Fruit fly (Drosophila melanogaster) whole organism, embryonic: ENCODE measurements around the gene pall.

Experiments used
- Bgb ChIP-seq: fragments of 200-800 bp; sonication (Bioruptor generic); IDR thresholded peaks from 2 replicates; pipeline ENCODE4 v1.3.6; 2022; ENCODE audit warnings: missing biosample characterization, missing genetic modification characterization; ENCODE audit not compliant: partially characterized antibody
- Blimp-1 ChIP-seq: fragments of 200-800 bp; sonication (Bioruptor generic); optimal IDR thresholded peaks from 3 replicates; lab custom pipeline; 2018; ENCODE audit warnings: missing biosample characterization, missing genetic modification characterization, mild to moderate bottlenecking, moderate library complexity, missing genetic modification reagents
- CG1024 ChIP-seq: fragments of 200-800 bp; sonication (Bioruptor generic); IDR thresholded peaks from 2 replicates; pipeline ENCODE4 v1.3.6; 2022; ENCODE audit warnings: missing biosample characterization, missing genetic modification characterization
- CG11560 ChIP-seq: fragments of 200-800 bp; sonication (Bioruptor generic); IDR thresholded peaks from 3 replicates; pipeline ENCODE4 v1.3.6; 2022; ENCODE audit warnings: missing biosample characterization, missing genetic modification characterization
- CG11696 ChIP-seq: fragments of 200-800 bp; sonication (Bioruptor generic); IDR thresholded peaks from 2 replicates; pipeline ENCODE4 v1.3.6; 2022; ENCODE audit warnings: missing biosample characterization, missing genetic modification characterization
- CG12659 ChIP-seq: fragments of 200-800 bp; sonication (Bioruptor generic); optimal IDR thresholded peaks from 3 replicates; lab custom pipeline; 2017; ENCODE audit warnings: mild to moderate bottlenecking, missing biosample characterization, missing genetic modification reagents, missing genetic modification characterization
- CG15073 ChIP-seq: fragments of 200-800 bp; sonication (Bioruptor generic); optimal IDR thresholded peaks from 2 replicates; lab custom pipeline; 2016; ENCODE audit warnings: missing biosample characterization, missing genetic modification characterization
- CG1647 ChIP-seq: fragments of 200-800 bp; sonication (Bioruptor generic); optimal IDR thresholded peaks from 3 replicates; lab custom pipeline; 2016; ENCODE audit warnings: missing biosample characterization, missing genetic modification characterization
- CG16779 ChIP-seq: fragments of 200-800 bp; sonication (Bioruptor generic); IDR thresholded peaks from 2 replicates; pipeline ENCODE4 v1.3.6; 2022; ENCODE audit warnings: missing biosample characterization, missing genetic modification characterization
- CG17612 ChIP-seq: fragments of 200-800 bp; sonication (Bioruptor generic); IDR thresholded peaks from 2 replicates; pipeline ENCODE4 v1.3.6; 2022; ENCODE audit warnings: missing biosample characterization, missing genetic modification characterization
- CG17802 ChIP-seq: fragments of 200-800 bp; sonication (Bioruptor generic); optimal IDR thresholded peaks from 2 replicates; lab custom pipeline; 2018; ENCODE audit warnings: missing biosample characterization, mild to moderate bottlenecking, missing genetic modification characterization, moderate library complexity
- CG18619 ChIP-seq: fragments of 200-800 bp; sonication (Bioruptor generic); optimal IDR thresholded peaks from 3 replicates; lab custom pipeline; 2017; ENCODE audit warnings: missing biosample characterization, mild to moderate bottlenecking, missing genetic modification characterization
- CG30020 ChIP-seq: fragments of 200-800 bp; optimal IDR thresholded peaks from 2 replicates; lab custom pipeline; 2019; ENCODE audit warnings: missing biosample characterization, mild to moderate bottlenecking, missing genetic modification characterization, moderate library complexity
- CG31441 ChIP-seq: fragments of 200-800 bp; sonication (Bioruptor generic); IDR thresholded peaks from 2 replicates; pipeline ENCODE4 v1.3.6; 2022; ENCODE audit warnings: missing biosample characterization, missing genetic modification characterization
- CG33213 ChIP-seq: fragments of 200-800 bp; sonication (Bioruptor generic); optimal IDR thresholded peaks from 3 replicates; lab custom pipeline; 2016; ENCODE audit warnings: missing biosample characterization, missing genetic modification characterization
- CG4360 ChIP-seq: fragments of 200-800 bp; sonication (Bioruptor generic); IDR thresholded peaks from 2 replicates; pipeline ENCODE4 v1.3.6; 2022; ENCODE audit warnings: missing biosample characterization, missing genetic modification characterization
- CG7271 ChIP-seq: fragments of 200-800 bp; sonication (Bioruptor generic); optimal IDR thresholded peaks from 2 replicates; lab custom pipeline; 2018; ENCODE audit warnings: missing biosample characterization, mild to moderate bottlenecking, missing genetic modification characterization, moderate library complexity
- CG7357 ChIP-seq: fragments of 200-800 bp; sonication (Bioruptor generic); IDR thresholded peaks from 3 replicates; pipeline ENCODE4 v1.3.6; 2022; ENCODE audit warnings: missing biosample characterization, missing genetic modification characterization
- CG8281 ChIP-seq: fragments of 200-800 bp; sonication (Bioruptor generic); optimal IDR thresholded peaks from 2 replicates; lab custom pipeline; 2018; ENCODE audit warnings: missing biosample characterization, mild to moderate bottlenecking, missing genetic modification characterization, moderate library complexity
- CrebB ChIP-seq: fragments of 200-800 bp; sonication (Bioruptor generic); optimal IDR thresholded peaks from 3 replicates; lab custom pipeline; 2018; ENCODE audit warnings: missing biosample characterization, mild to moderate bottlenecking, missing genetic modification characterization
- D19A ChIP-seq: fragments of 200-800 bp; optimal IDR thresholded peaks from 3 replicates; lab custom pipeline; 2019; ENCODE audit warnings: missing biosample characterization, mild to moderate bottlenecking, missing genetic modification characterization, moderate library complexity
- E2f1 ChIP-seq: fragments of 200-800 bp; sonication (Bioruptor generic); IDR thresholded peaks from 2 replicates; pipeline ENCODE4 v1.3.6; 2022; ENCODE audit warnings: missing biosample characterization, missing genetic modification characterization
- HHEX ChIP-seq: fragments of 200-800 bp; sonication (Bioruptor generic); optimal IDR thresholded peaks from 3 replicates; lab custom pipeline; 2017; ENCODE audit warnings: missing biosample characterization, mild to moderate bottlenecking, missing genetic modification characterization, missing genetic modification reagents
- Hr78 ChIP-seq, 2 experiments: fragments of 200-800 bp in 1 of 2; fragments of >200 bp in 1 of 2; sonication (Bioruptor generic) in 1 of 2; optimal IDR thresholded peaks; 2 replicates each; lab custom pipeline; 2017 to 2019; ENCODE audit warnings: missing biosample characterization in 2 of 2, missing genetic modification characterization in 2 of 2, mild to moderate bottlenecking in 1 of 2, moderate library complexity in 1 of 2
- Kr ChIP-seq: fragments of 200-800 bp; sonication (Bioruptor generic); optimal IDR thresholded peaks from 2 replicates; lab custom pipeline; 2017; ENCODE audit warnings: missing biosample characterization, mild to moderate bottlenecking, missing genetic modification characterization
- Lim3 ChIP-seq: fragments of 200-800 bp; sonication (Bioruptor generic); IDR thresholded peaks from 2 replicates; pipeline ENCODE4 v1.3.6; 2022; ENCODE audit warnings: missing biosample characterization, missing genetic modification characterization
- Meics ChIP-seq: fragments of 200-800 bp; sonication (Bioruptor generic); optimal IDR thresholded peaks from 2 replicates; lab custom pipeline; 2017; ENCODE audit warnings: missing biosample characterization, mild to moderate bottlenecking, missing genetic modification characterization
- Nf-YB ChIP-seq: fragments of 200-800 bp; sonication (Bioruptor generic); optimal IDR thresholded peaks from 3 replicates; lab custom pipeline; 2019; ENCODE audit warnings: missing biosample characterization, mild to moderate bottlenecking, missing genetic modification characterization, moderate library complexity
- Poxn ChIP-seq: fragments of 200-800 bp; sonication (Bioruptor generic); IDR thresholded peaks from 2 replicates; pipeline ENCODE4 v1.3.6; 2022; ENCODE audit warnings: missing biosample characterization, missing genetic modification characterization
- Taf1 ChIP-seq: fragments of 200-800 bp; sonication (Bioruptor generic); IDR thresholded peaks from 2 replicates; pipeline ENCODE4 v1.3.6; 2022; ENCODE audit warnings: missing biosample characterization, missing genetic modification characterization
- YL-1 ChIP-seq: fragments of 200-800 bp; sonication (Bioruptor generic); optimal IDR thresholded peaks from 3 replicates; lab custom pipeline; 2017; ENCODE audit warnings: missing biosample characterization, mild to moderate bottlenecking, missing genetic modification characterization
- abd-A ChIP-seq: fragments of 200-800 bp; sonication (Bioruptor generic); optimal IDR thresholded peaks from 3 replicates; lab custom pipeline; 2019; ENCODE audit warnings: missing biosample characterization, mild to moderate bottlenecking, missing genetic modification characterization, moderate library complexity
- ac ChIP-seq: fragments of 200-800 bp; sonication (Bioruptor generic); optimal IDR thresholded peaks from 3 replicates; lab custom pipeline; 2017; ENCODE audit warnings: missing biosample characterization, mild to moderate bottlenecking, missing genetic modification characterization
- az2 ChIP-seq: fragments of 200-800 bp; sonication (Bioruptor generic); optimal IDR thresholded peaks from 3 replicates; lab custom pipeline; 2016; ENCODE audit warnings: missing biosample characterization, missing genetic modification characterization
- cad ChIP-seq: fragments of >200 bp; optimal IDR thresholded peaks from 2 replicates; lab custom pipeline; 2017; ENCODE audit warnings: missing biosample characterization, missing genetic modification characterization
- cas ChIP-seq: fragments of 200-800 bp; sonication (Bioruptor generic); IDR thresholded peaks from 2 replicates; pipeline ENCODE4 v1.3.6; 2022; ENCODE audit warnings: missing biosample characterization, missing genetic modification characterization
- danr ChIP-seq: fragments of 200-800 bp; sonication (Bioruptor generic); IDR thresholded peaks from 2 replicates; pipeline ENCODE4 v1.3.6; 2022; ENCODE audit warnings: missing biosample characterization, missing genetic modification characterization
- dati ChIP-seq: fragments of 200-800 bp; sonication (Bioruptor generic); IDR thresholded peaks from 2 replicates; pipeline ENCODE4 v1.3.6; 2022; ENCODE audit warnings: missing biosample characterization, missing genetic modification characterization
- h ChIP-seq: fragments of >200 bp; optimal IDR thresholded peaks from 2 replicates; lab custom pipeline; 2017
- hkb ChIP-seq, 2 experiments: fragments of 200-800 bp in 1 of 2; fragments of >200 bp in 1 of 2; sonication (Bioruptor generic) in 1 of 2; IDR thresholded peaks in 1 of 2; optimal IDR thresholded peaks in 1 of 2; 2 replicates each; pipeline versions ENCODE4 v1.3.6 to Lab custom; 2017 to 2022; ENCODE audit warnings: missing biosample characterization in 1 of 2, missing genetic modification characterization in 1 of 2
- nerfin-2 ChIP-seq: fragments of 200-800 bp; sonication (Bioruptor generic); IDR thresholded peaks from 2 replicates; pipeline ENCODE4 v1.3.6; 2022; ENCODE audit warnings: missing biosample characterization, missing genetic modification characterization; ENCODE audit not compliant: partially characterized antibody
- pum ChIP-seq: fragments of 200-800 bp; sonication (Bioruptor generic); optimal IDR thresholded peaks from 2 replicates; lab custom pipeline; 2016; ENCODE audit warnings: missing biosample characterization, missing genetic modification characterization
- pzg ChIP-seq: fragments of 200-800 bp; sonication (Bioruptor generic); optimal IDR thresholded peaks from 3 replicates; lab custom pipeline; 2018; ENCODE audit warnings: missing biosample characterization, mild to moderate bottlenecking, missing genetic modification characterization, moderate library complexity
- run ChIP-seq: fragments of 200-800 bp; sonication (Bioruptor generic); optimal IDR thresholded peaks from 3 replicates; lab custom pipeline; 2018; ENCODE audit warnings: missing biosample characterization, mild to moderate bottlenecking, missing genetic modification characterization
- slou ChIP-seq: fragments of 200-800 bp; sonication (Bioruptor generic); optimal IDR thresholded peaks from 3 replicates; lab custom pipeline; 2016; ENCODE audit warnings: missing biosample characterization, missing genetic modification characterization
- tup ChIP-seq: fragments of 200-800 bp; sonication (Bioruptor generic); optimal IDR thresholded peaks from 2 replicates; lab custom pipeline; 2016; ENCODE audit warnings: missing biosample characterization, mild to moderate bottlenecking, missing genetic modification characterization, moderate library complexity
- vnd ChIP-seq: fragments of 200-800 bp; sonication (Bioruptor generic); IDR thresholded peaks from 3 replicates; pipeline ENCODE4 v1.3.6; 2022; ENCODE audit warnings: missing biosample characterization, missing genetic modification characterization; ENCODE audit not compliant: partially characterized antibody
- zfh1 ChIP-seq: fragments of 200-800 bp; sonication (Bioruptor generic); IDR thresholded peaks from 3 replicates; pipeline ENCODE4 v1.3.6; 2022; ENCODE audit warnings: missing biosample characterization, missing genetic modification characterization

pall gene

dm6 chr3L:9460775-9461491, 26.7 kb downstream of the pall start, which contains the start of the genes CG3434 and CG44838 (continued):
- no peak for TF ChIP-seq Lim3 (GFP tag; lab: Robert Waterston, UW)
- no peak for TF ChIP-seq hkb (optimal IDR thresholded peaks at IDR 0.05; lab: Kevin White, UChicago)
- peak; percentile 80 for TF ChIP-seq hkb (GFP tag; IDR thresholded peaks at IDR 0.05; lab: Robert Waterston, UW)
- TF ChIP-seq CG8281: peak; percentile 47
- TF ChIP-seq pum (GFP tag; lab: Kevin White, UChicago): peak; percentile 73
- no peak for TF ChIP-seq vnd
- no peak for TF ChIP-seq ac (GFP tag; lab: Kevin White, UChicago)
- peak; percentile 55 for TF ChIP-seq CG33213 (GFP tag; lab: Kevin White, UChicago)
- no peak for TF ChIP-seq Kr (GFP tag; lab: Kevin White, UChicago)
- peak in 1 of 2 experiments; percentile 7 for TF ChIP-seq Hr78 (GFP tag; optimal IDR thresholded peaks at IDR 0.05; lab: Kevin White, UChicago)
- TF ChIP-seq CG17612 (GFP tag; lab: Robert Waterston, UW): no peak
- peak; percentile 48 for TF ChIP-seq pzg (GFP tag; lab: Kevin White, UChicago)
- peak; percentile 35; the same call in 1 of the 2 replicates for TF ChIP-seq Bgb (GFP tag; lab: Robert Waterston, UW)
- TF ChIP-seq Blimp-1 (GFP tag; lab: Kevin White, UChicago): peak; percentile 70
- peak; percentile 75 for TF ChIP-seq CG30020
- peak; percentile 78 for TF ChIP-seq az2 (GFP tag; lab: Kevin White, UChicago)
- peak; percentile 67 for TF ChIP-seq CG1647
- TF ChIP-seq CG1024: 0 out of 2 replicates have a peak, but pooled peaks have one; percentile 38
- peak; percentile 58 for TF ChIP-seq YL-1
- TF ChIP-seq abd-A (tag; lab: Kevin White, UChicago): peak; percentile 80
- peak; percentile 62 for TF ChIP-seq HHEX
- peak; percentile 38 for TF ChIP-seq tup (GFP tag; lab: Kevin White, UChicago)
- TF ChIP-seq slou: peak; percentile 39
- TF ChIP-seq CG11560 (tag; lab: Robert Waterston, UW): no peak; the same call in 2 of the 3 replicates
- peak; percentile 15 for TF ChIP-seq cad (GFP tag; lab: Kevin White, UChicago)
- TF ChIP-seq run: peak; percentile 70
- TF ChIP-seq CG7357: peak; percentile 44; the same call in 1 of the 3 replicates
- peak; percentile 38 for TF ChIP-seq CrebB (tag; lab: Kevin White, UChicago)
- peak; percentile 87 for TF ChIP-seq CG31441
- TF ChIP-seq CG15073 (GFP tag; lab: Kevin White, UChicago): no peak
- TF ChIP-seq CG11696: peak; percentile 38
- no peak for TF ChIP-seq CG16779
- no peak for TF ChIP-seq nerfin-2 (GFP tag; lab: Robert Waterston, UW)
- TF ChIP-seq zfh1 (GFP tag; lab: Robert Waterston, UW): peak; percentile 68; the same call in 2 of the 3 replicates
- TF ChIP-seq CG7271 (tag; lab: Kevin White, UChicago): peak; percentile 23
- TF ChIP-seq Taf1: 0 out of 2 replicates have a peak, but pooled peaks have one; percentile 33
- peak; percentile 90 for TF ChIP-seq CG12659 (GFP tag; lab: Kevin White, UChicago)
- peak; percentile 76 for TF ChIP-seq CG18619 (GFP tag; lab: Kevin White, UChicago)
- TF ChIP-seq E2f1 (GFP tag; lab: Robert Waterston, UW): peak; percentile 73
- TF ChIP-seq Nf-YB: peak; percentile 72
- no peak for TF ChIP-seq h
- TF ChIP-seq dati (GFP tag; lab: Robert Waterston, UW): peak; percentile 45; the same call in 1 of the 2 replicates
- TF ChIP-seq D19A (tag; lab: Kevin White, UChicago): peak; percentile 75
- TF ChIP-seq CG4360: 0 out of 2 replicates have a peak, but pooled peaks have one; percentile 34
- 0 out of 2 replicates have a peak, but pooled peaks have one; percentile 65 for TF ChIP-seq cas
- peak; percentile 58 for TF ChIP-seq CG17802 (tag; lab: Kevin White, UChicago)
- TF ChIP-seq Meics (GFP tag; lab: Kevin White, UChicago): peak; percentile 82
- no peak for TF ChIP-seq danr
- TF ChIP-seq Poxn (GFP tag; lab: Robert Waterston, UW): 0 out of 2 replicates have a peak, but pooled peaks have one; percentile 28
